Fruit fly (Drosophila melanogaster): Measurements from ENCODE around the gene Dph4.

Dph4 gene

DNA sequence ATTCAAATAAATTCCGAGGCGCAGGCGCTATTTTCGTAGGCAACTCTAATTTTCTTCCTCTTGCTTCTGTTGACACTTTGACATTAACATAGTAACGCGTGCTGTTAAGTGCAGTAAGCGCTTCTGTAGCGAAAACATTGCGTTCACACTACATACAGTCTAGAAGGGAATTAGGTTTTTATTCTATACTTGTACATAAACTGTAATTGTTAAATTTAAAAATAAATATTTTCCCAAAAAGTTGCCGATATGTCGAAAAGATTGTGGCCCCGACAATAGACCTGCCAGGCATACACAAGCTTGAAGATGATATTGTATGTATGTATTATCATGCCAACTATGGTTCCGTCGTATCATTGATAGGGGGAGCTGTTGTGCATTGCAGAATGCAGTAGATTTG is 17.4 kb downstream of the Dph4 start, which contains the start of gene asl (continued):
- TF ChIP-seq Antp (GFP tag; optimal IDR thresholded peaks at IDR 0.05) (peak; percentile 41), CG34422 (GFP tag; IDR thresholded peaks at IDR 0.05) (peak; percentile 64; the same call in 1 of the 3 replicates), ind (GFP tag; optimal IDR thresholded peaks at IDR 0.05) (no peak), CG3163 (GFP tag; optimal IDR thresholded peaks at IDR 0.05) (peak; percentile 24), CG32772 (GFP tag; IDR thresholded peaks at IDR 0.05) (0 out of 2 replicates have a peak, but pooled peaks have one; percentile 11), Rx (GFP tag; IDR thresholded peaks at IDR 0.05) (peak; percentile 51), Atf-2 (GFP tag; optimal IDR thresholded peaks at IDR 0.05) (peak; percentile 32), gfzf (GFP tag; optimal IDR thresholded peaks at IDR 0.05) (peak; percentile 37), CG5953 (GFP tag; IDR thresholded peaks at IDR 0.05) (peak; percentile 58; the same call in 1 of the 2 replicates), CG6854 (GFP tag; optimal IDR thresholded peaks at IDR 0.05) (no peak), CG14965 (GFP tag; optimal IDR thresholded peaks at IDR 0.05; ENCODE audit: borderline replicate concordance) (no peak), ewg (GFP tag; optimal IDR thresholded peaks at IDR 0.05) (peak; percentile 99), CG30431 (GFP tag; optimal IDR thresholded peaks at IDR 0.05) (no peak), sens (GFP tag) (peak; percentile 93), Gug (GFP tag; IDR thresholded peaks at IDR 0.05) (no peak), kah (GFP tag; optimal IDR thresholded peaks at IDR 0.05) (no peak), CG32532 (GFP tag; IDR thresholded peaks at IDR 0.05) (peak; percentile 76), dan (GFP tag; IDR thresholded peaks at IDR 0.05) (no peak), HmgZ (tag; optimal IDR thresholded peaks at IDR 0.05) (peak; percentile 76), sisA (GFP tag; IDR thresholded peaks at IDR 0.05) (peak; percentile 49; the same call in 1 of the 2 replicates), CG12769 (tag; optimal IDR thresholded peaks at IDR 0.05) (peak; percentile 71)

- TF ChIP-seq CG18011 (GFP tag; optimal IDR thresholded peaks at IDR 0.05) (peak; percentile 56), dan (GFP tag; IDR thresholded peaks at IDR 0.05) (no peak), CG5180 (GFP tag; optimal IDR thresholded peaks at IDR 0.05) (peak; percentile 11), CG6683 (GFP tag; optimal IDR thresholded peaks at IDR 0.05) (no peak), CG4328 (GFP tag; optimal IDR thresholded peaks at IDR 0.05) (peak; percentile 63), Trl (optimal IDR thresholded peaks at IDR 0.05) (no peak), Trl (GFP tag; optimal IDR thresholded peaks at IDR 0.05) (peak; percentile 52), CG2889 (GFP tag; IDR thresholded peaks at IDR 0.05) (no peak), Sry-β (GFP tag; optimal IDR thresholded peaks at IDR 0.05) (peak; percentile 16), al (GFP tag; IDR thresholded peaks at IDR 0.05) (no peak), ato (GFP tag; IDR thresholded peaks at IDR 0.05; ENCODE audit: partially characterized antibody) (no peak), lmd (GFP tag; IDR thresholded peaks at IDR 0.05) (no peak), bowl (GFP tag; IDR thresholded peaks at IDR 0.05) (no peak), emc (GFP tag; optimal IDR thresholded peaks at IDR 0.05) (no peak), stc (GFP tag; IDR thresholded peaks at IDR 0.05) (no peak), B-H1 (GFP tag; IDR thresholded peaks at IDR 0.05) (no peak), Fer2 (tag; optimal IDR thresholded peaks at IDR 0.05) (peak; percentile 60), Max (GFP tag; optimal IDR thresholded peaks at IDR 0.05) (peak; percentile 60), cato (GFP tag; optimal IDR thresholded peaks at IDR 0.05; ENCODE audit: borderline replicate concordance) (peak; percentile 5), Hey (tag; optimal IDR thresholded peaks at IDR 0.05) (no peak), nmo (GFP tag; optimal IDR thresholded peaks at IDR 0.05) (peak; percentile 75), CG5953 (GFP tag; IDR thresholded peaks at IDR 0.05) (no peak), so (GFP tag; IDR thresholded peaks at IDR 0.05) (no peak), Eip74EF (GFP tag; optimal IDR thresholded peaks at IDR 0.05) (no peak), HHEX (GFP tag; optimal IDR thresholded peaks at IDR 0.05) (peak; percentile 3), CG12942 (GFP tag; optimal IDR thresholded peaks at IDR 0.05) (peak; percentile 41), shn (GFP tag; optimal IDR thresholded peaks at IDR 0.05) (peak; percentile 49), D19A (tag; optimal IDR thresholded peaks at IDR 0.05) (peak; percentile 30), ftz-f1 (GFP tag; optimal IDR thresholded peaks at IDR 0.05) (peak; percentile 19), trem (tag; optimal IDR thresholded peaks at IDR 0.05) (peak; percentile 85), Dip2 (GFP tag; IDR thresholded peaks at IDR 0.05) (no peak), CG10321 (GFP tag; IDR thresholded peaks at IDR 0.05) (no peak)
Measured at dm6 chr3R:5601044-5601523, 22.8 kb downstream of the Dph4 start, which contains the start of the genes kra and SecS. Gene kra, minus strand, starts transcription at chr3R:5601136. Gene SecS, plus strand, starts transcription at chr3R:5601433.
